Worm (Caenorhabditis elegans) whole organism, L1 larva: ENCODE measurements around the gene ZK970.8.

Experiments
- C16A3.4 ChIP-seq: fragments of 150-350 bp; optimal IDR thresholded peaks from 2 replicates; lab custom pipeline; 2014; ENCODE audit warnings: missing biosample characterization, missing genetic modification characterization
- C34B4.2 ChIP-seq: sonication (generic microtip); optimal IDR thresholded peaks from 2 replicates; lab custom pipeline; 2017; ENCODE audit warnings: mild to moderate bottlenecking, missing genetic modification characterization, missing compliant biosample characterization
- F16B12.6 ChIP-seq: fragments of 150-350 bp; optimal IDR thresholded peaks from 2 replicates; lab custom pipeline; 2014; ENCODE audit warnings: missing biosample characterization, missing genetic modification characterization
- aly-2 ChIP-seq: fragments of 150-350 bp; optimal IDR thresholded peaks from 2 replicates; lab custom pipeline; 2014; ENCODE audit warnings: missing biosample characterization, missing genetic modification characterization
- ama-1 ChIP-seq: fragments of 150-350 bp; optimal IDR thresholded peaks from 2 replicates; lab custom pipeline; 2014
- blmp-1 ChIP-seq: fragments of 150-350 bp; optimal IDR thresholded peaks from 2 replicates; lab custom pipeline; 2014; ENCODE audit warnings: missing biosample characterization, missing genetic modification characterization
- ceh-63 ChIP-seq: fragments of 200-800 bp; sonication (Bioruptor generic); optimal IDR thresholded peaks from 2 replicates; lab custom pipeline; 2018; ENCODE audit warnings: mild to moderate bottlenecking, missing genetic modification characterization, missing compliant biosample characterization
- ceh-88 ChIP-seq: fragments of 200-800 bp; sonication (Bioruptor generic); IDR thresholded peaks from 2 replicates; pipeline ENCODE4 v1.3.6; 2022; ENCODE audit warnings: missing genetic modification characterization, missing compliant biosample characterization
- dpl-1 ChIP-seq, 3 experiments: fragments of 150-350 bp in 2 of 3; sonication (generic microtip) in 1 of 3; optimal IDR thresholded peaks; 2 replicates each; lab custom pipeline; 2014 to 2017; ENCODE audit warnings: missing biosample characterization in 3 of 3, missing genetic modification characterization in 3 of 3, missing genetic modification reagents in 3 of 3
- efl-1 ChIP-seq, 4 experiments: fragments of 150-350 bp; optimal IDR thresholded peaks in 3 of 4; peaks in 1 of 4; 1 replicate in 1 of 4; 2 replicates in 3 of 4; lab custom pipeline; 2014; ENCODE audit warnings: missing biosample characterization in 2 of 4, missing genetic modification characterization in 2 of 4, missing genetic modification reagents in 2 of 4
- efl-3 ChIP-seq: fragments of 200-800 bp; sonication (Bioruptor generic); optimal IDR thresholded peaks from 2 replicates; lab custom pipeline; 2018; ENCODE audit warnings: mild to moderate bottlenecking, missing genetic modification characterization, missing compliant biosample characterization
- egl-13 ChIP-seq: sonication (generic microtip); optimal IDR thresholded peaks from 2 replicates; lab custom pipeline; 2016; ENCODE audit warnings: missing genotype, missing genetic modification reagents, missing genetic modification characterization, missing compliant biosample characterization
- elt-2 ChIP-seq: sonication (generic microtip); optimal IDR thresholded peaks from 2 replicates; lab custom pipeline; 2016; ENCODE audit warnings: missing genetic modification characterization, mild to moderate bottlenecking, inconsistent platforms, missing compliant biosample characterization, missing genetic modification reagents
- elt-3 ChIP-seq, 6 experiments: fragments of 150-350 bp in 1 of 6; sonication (generic microtip); optimal IDR thresholded peaks; 2 replicates each; lab custom pipeline; 2017 to 2018; ENCODE audit warnings: missing biosample characterization in 6 of 6, missing genetic modification characterization in 6 of 6, inconsistent platforms in 1 of 6
- fkh-4 ChIP-seq: sonication (generic microtip); optimal IDR thresholded peaks from 2 replicates; lab custom pipeline; 2016; ENCODE audit warnings: missing compliant biosample characterization, missing genetic modification characterization, borderline replicate concordance
- fos-1 ChIP-seq: fragments of 150-350 bp; optimal IDR thresholded peaks from 2 replicates; lab custom pipeline; 2014; ENCODE audit warnings: missing biosample characterization, missing genetic modification characterization
- hlh-4 ChIP-seq: sonication (generic microtip); optimal IDR thresholded peaks from 2 replicates; lab custom pipeline; 2016; ENCODE audit warnings: mild to moderate bottlenecking, missing genetic modification characterization, missing compliant biosample characterization
- hpl-2 ChIP-seq: fragments of 150-350 bp; optimal IDR thresholded peaks from 2 replicates; lab custom pipeline; 2014; ENCODE audit warnings: missing biosample characterization, missing genetic modification reagents, missing genetic modification characterization
- irx-1 ChIP-seq: sonication (generic microtip); optimal IDR thresholded peaks from 2 replicates; lab custom pipeline; 2016; ENCODE audit warnings: missing genetic modification characterization, missing compliant biosample characterization
- isw-1 ChIP-seq: fragments of 200-800 bp; sonication (Bioruptor generic); IDR thresholded peaks from 2 replicates; pipeline ENCODE4 v1.3.6; 2022; ENCODE audit warnings: missing genetic modification characterization, missing compliant biosample characterization
- jun-1 ChIP-seq: fragments of 150-350 bp; optimal IDR thresholded peaks from 2 replicates; lab custom pipeline; 2014; ENCODE audit warnings: missing biosample characterization, missing genetic modification reagents, missing genetic modification characterization
- lin-13 ChIP-seq: fragments of 150-350 bp; optimal IDR thresholded peaks from 2 replicates; lab custom pipeline; 2014; ENCODE audit warnings: missing biosample characterization, missing genetic modification reagents, missing genetic modification characterization
- lin-14 ChIP-seq: fragments of 200-800 bp; sonication (Bioruptor generic); optimal IDR thresholded peaks from 2 replicates; lab custom pipeline; 2018; ENCODE audit warnings: mild to moderate bottlenecking, missing genetic modification characterization, moderate library complexity, missing compliant biosample characterization
- lin-39 ChIP-seq: fragments of 150-350 bp; optimal IDR thresholded peaks from 2 replicates; lab custom pipeline; 2014; ENCODE audit warnings: missing biosample characterization, missing genetic modification reagents, missing genetic modification characterization
- lsy-2 ChIP-seq, 2 experiments: fragments of 150-350 bp; optimal IDR thresholded peaks; 2 replicates each; lab custom pipeline; 2014; ENCODE audit warnings: missing biosample characterization in 2 of 2, missing genetic modification characterization in 2 of 2
- mab-9 ChIP-seq: fragments of 200-800 bp; sonication (Bioruptor generic); IDR thresholded peaks from 2 replicates; pipeline ENCODE4 v1.3.6; 2022; ENCODE audit warnings: missing genetic modification reagents, missing genetic modification characterization, missing compliant biosample characterization
- mdl-1 ChIP-seq, 2 experiments: fragments of 150-350 bp; optimal IDR thresholded peaks; 2 replicates each; lab custom pipeline; 2014 to 2017; ENCODE audit warnings: missing biosample characterization in 2 of 2, missing genetic modification characterization in 2 of 2, inconsistent platforms in 1 of 2
- mef-2 ChIP-seq: fragments of 150-350 bp; optimal IDR thresholded peaks from 2 replicates; lab custom pipeline; 2014; ENCODE audit warnings: missing biosample characterization, missing genetic modification characterization
- mep-1 ChIP-seq: fragments of 150-350 bp; optimal IDR thresholded peaks from 2 replicates; lab custom pipeline; 2014; ENCODE audit warnings: missing biosample characterization, missing genetic modification characterization
- nhr-11 ChIP-seq: fragments of 150-350 bp; optimal IDR thresholded peaks from 2 replicates; lab custom pipeline; 2014; ENCODE audit warnings: missing biosample characterization, missing genetic modification characterization
- nhr-19 ChIP-seq: fragments of 200-800 bp; sonication (Bioruptor generic); conservative IDR thresholded peaks from 2 replicates; pipeline ENCODE4 v1.3.6; 2022; ENCODE audit warnings: missing genetic modification characterization, missing compliant biosample characterization
- nhr-20 ChIP-seq: sonication (generic microtip); optimal IDR thresholded peaks from 2 replicates; lab custom pipeline; 2016; ENCODE audit warnings: mild to moderate bottlenecking, missing genetic modification characterization, missing compliant biosample characterization
- nhr-237 ChIP-seq: fragments of 150-350 bp; optimal IDR thresholded peaks from 2 replicates; lab custom pipeline; 2014; ENCODE audit warnings: missing biosample characterization, missing genetic modification characterization
- nhr-28 ChIP-seq: fragments of 150-350 bp; optimal IDR thresholded peaks from 2 replicates; lab custom pipeline; 2014; ENCODE audit warnings: missing biosample characterization, missing genetic modification characterization
- nhr-71 ChIP-seq: sonication (generic microtip); optimal IDR thresholded peaks from 2 replicates; lab custom pipeline; 2016; ENCODE audit warnings: mild to moderate bottlenecking, missing genetic modification characterization, moderate library complexity, missing compliant biosample characterization
- nhr-76 ChIP-seq: sonication (generic microtip); optimal IDR thresholded peaks from 2 replicates; lab custom pipeline; 2017; ENCODE audit warnings: missing biosample characterization, missing genetic modification characterization
- nhr-77 ChIP-seq: fragments of 150-350 bp; optimal IDR thresholded peaks from 2 replicates; lab custom pipeline; 2014; ENCODE audit warnings: missing biosample characterization, missing genetic modification characterization
- nhr-85 ChIP-seq: sonication (generic microtip); peaks from one replicate; lab custom pipeline; 2016; ENCODE audit warnings: missing genetic modification characterization, inconsistent platforms, missing compliant biosample characterization
- pqm-1 ChIP-seq: sonication (generic microtip); optimal IDR thresholded peaks from 3 replicates; lab custom pipeline; 2017; ENCODE audit warnings: missing biosample characterization, missing genetic modification characterization
- rnt-1 ChIP-seq: sonication (generic microtip); optimal IDR thresholded peaks from 2 replicates; lab custom pipeline; 2016; ENCODE audit warnings: mild to moderate bottlenecking, missing genetic modification characterization, moderate library complexity, missing compliant biosample characterization
- snpc-4 ChIP-seq: fragments of 150-350 bp; optimal IDR thresholded peaks from 2 replicates; lab custom pipeline; 2014; ENCODE audit warnings: missing biosample characterization, missing genetic modification characterization
- snu-23 ChIP-seq: sonication (generic microtip); optimal IDR thresholded peaks from 2 replicates; lab custom pipeline; 2016; ENCODE audit warnings: missing genetic modification characterization, missing compliant biosample characterization
- sox-4 ChIP-seq: sonication (generic microtip); optimal IDR thresholded peaks from 2 replicates; lab custom pipeline; 2016; ENCODE audit warnings: missing genetic modification characterization, missing compliant biosample characterization
- sptf-1 ChIP-seq: fragments of 150-350 bp; optimal IDR thresholded peaks from 2 replicates; lab custom pipeline; 2014; ENCODE audit warnings: missing biosample characterization, missing genetic modification characterization
- tbx-2 ChIP-seq: sonication (generic microtip); optimal IDR thresholded peaks from 2 replicates; lab custom pipeline; 2016; ENCODE audit warnings: missing genetic modification characterization, missing compliant biosample characterization
- tlp-1 ChIP-seq: fragments of 150-350 bp; optimal IDR thresholded peaks from 2 replicates; lab custom pipeline; 2014; ENCODE audit warnings: missing biosample characterization, missing genetic modification characterization
- unc-130 ChIP-seq: fragments of 150-350 bp; optimal IDR thresholded peaks from 2 replicates; lab custom pipeline; 2017; ENCODE audit warnings: missing biosample characterization, missing genetic modification characterization, inconsistent platforms
- unc-30 ChIP-seq: sonication (generic microtip); optimal IDR thresholded peaks from 2 replicates; lab custom pipeline; 2017; ENCODE audit warnings: missing biosample characterization, missing genetic modification characterization
- unc-86 ChIP-seq: sonication (generic microtip); optimal IDR thresholded peaks from 2 replicates; lab custom pipeline; 2016; ENCODE audit warnings: missing genetic modification characterization, missing compliant biosample characterization
- xbp-1 ChIP-seq: sonication (generic microtip); optimal IDR thresholded peaks from 2 replicates; lab custom pipeline; 2016; ENCODE audit warnings: missing genetic modification characterization, missing compliant biosample characterization
- zip-4 ChIP-seq: fragments of 200-800 bp; sonication (Bioruptor generic); optimal IDR thresholded peaks from 2 replicates; lab custom pipeline; 2018; ENCODE audit warnings: mild to moderate bottlenecking, missing genetic modification characterization, moderate library complexity, missing compliant biosample characterization
- ztf-11 ChIP-seq, 2 experiments: sonication (generic microtip); optimal IDR thresholded peaks; 2 replicates each; lab custom pipeline; 2016 to 2017; ENCODE audit warnings: missing genetic modification characterization in 2 of 2, missing biosample characterization in 1 of 2, missing compliant biosample characterization in 1 of 2

The ZK970.8 gene

ce11 chrII:10288926-10289325 lies 20.5 kb upstream of the ZK970.8 start:
- TF ChIP-seq nhr-20, result peak; percentile 2
- no peak for TF ChIP-seq nhr-77 (tag; lab: Kevin White, UChicago)
- peak; percentile 45 for TF ChIP-seq unc-130
- peak; percentile 29 for TF ChIP-seq snu-23 (GFP tag; lab: Kevin White, UChicago)
- TF ChIP-seq rnt-1 (tag; lab: Kevin White, UChicago), result peak; percentile 44
- TF ChIP-seq lin-39 (tag; lab: Kevin White, UChicago), result no peak
- peak in 1 of 2 experiments; percentile 1 for TF ChIP-seq lsy-2 (tag; optimal IDR thresholded peaks at IDR 0.05; lab: Kevin White, UChicago)
- no peak for TF ChIP-seq C16A3.4 (tag; lab: Kevin White, UChicago)
- TF ChIP-seq tbx-2, result no peak
- peak; percentile 91 for TF ChIP-seq blmp-1 (tag; lab: Kevin White, UChicago)
- TF ChIP-seq nhr-71 (tag; lab: Kevin White, UChicago), result peak; percentile 53
- TF ChIP-seq mep-1 (tag; lab: Kevin White, UChicago), result no peak
- TF ChIP-seq elt-3 (tag; optimal IDR thresholded peaks at IDR 0.05; lab: Kevin White, UChicago), result peak in 1 of 6 experiments; percentile 29
- no peak for TF ChIP-seq irx-1 (tag; lab: Kevin White, UChicago)
- no peak for TF ChIP-seq xbp-1 (tag; lab: Kevin White, UChicago)
- TF ChIP-seq lin-14, result peak; percentile 67
- TF ChIP-seq, all 84 proteins: peak for 9

- TF ChIP-seq blmp-1 (tag; lab: Kevin White, UChicago) (peak; percentile 57), aly-2 (tag; lab: Kevin White, UChicago) (no peak), irx-1 (tag; lab: Kevin White, UChicago) (no peak), hpl-2 (GFP tag; lab: Kevin White, UChicago) (no peak), dpl-1 (GFP tag; optimal IDR thresholded peaks at IDR 0.05; lab: Kevin White, UChicago) (peak in 1 of 3 experiments; percentile 17), egl-13 (no peak), nhr-28 (tag; lab: Kevin White, UChicago) (no peak), zip-4 (GFP tag; lab: Kevin White, UChicago) (no peak), lin-13 (GFP tag; lab: Kevin White, UChicago) (no peak), C34B4.2 (tag; lab: Kevin White, UChicago) (no peak), hlh-4 (tag; lab: Kevin White, UChicago) (no peak), C16A3.4 (tag; lab: Kevin White, UChicago) (no peak), ceh-88 (GFP tag; lab: Robert Waterston, UW) (no peak), nhr-76 (tag; lab: Kevin White, UChicago) (no peak), mef-2 (no peak), efl-3 (GFP tag; lab: Kevin White, UChicago) (no peak), lsy-2 (tag; optimal IDR thresholded peaks at IDR 0.05; lab: Kevin White, UChicago) (peak in 1 of 2 experiments; percentile 43), fkh-4 (no peak), elt-2 (tag; lab: Kevin White, UChicago) (no peak), unc-30 (tag; lab: Kevin White, UChicago) (no peak), snpc-4 (tag; lab: Kevin White, UChicago) (no peak), nhr-85 (tag; lab: Kevin White, UChicago) (peak; percentile 96), jun-1 (tag; lab: Kevin White, UChicago) (no peak), rnt-1 (tag; lab: Kevin White, UChicago) (no peak), mab-9 (GFP tag; lab: Robert Waterston, UW) (no peak), isw-1 (GFP tag; lab: Robert Waterston, UW) (no peak), unc-86 (tag; lab: Kevin White, UChicago) (no peak), tbx-2 (peak; percentile 37), tlp-1 (tag; lab: Kevin White, UChicago) (no peak), ceh-63 (GFP tag; lab: Kevin White, UChicago) (no peak), sox-4 (tag; lab: Kevin White, UChicago) (no peak), nhr-237 (tag; lab: Kevin White, UChicago) (no peak), sptf-1 (no peak), lin-14 (peak; percentile 50), F16B12.6 (no peak), efl-1 (optimal IDR thresholded peaks at IDR 0.05; lab: Kevin White, UChicago) (no peak), efl-1 (GFP tag; optimal IDR thresholded peaks at IDR 0.05 in 1 of 2; lab: Kevin White, UChicago) (no peak), nhr-11 (no peak), ama-1 (lab: Kevin White, UChicago) (no peak), fos-1 (tag; lab: Kevin White, UChicago) (no peak), pqm-1 (tag; lab: Kevin White, UChicago) (no peak), nhr-19 (GFP tag; lab: Robert Waterston, UW) (peak; percentile 32; the same call in 1 of the 2 replicates), ztf-11 (tag; optimal IDR thresholded peaks at IDR 0.05; lab: Kevin White, UChicago) (no peak), mdl-1 (tag; optimal IDR thresholded peaks at IDR 0.05; lab: Kevin White, UChicago) (peak in 1 of 2 experiments; percentile 48)
Measured at ce11 chrII:10294262-10294661, 15.2 kb upstream of the ZK970.8 start.
